Worm (Caenorhabditis elegans): ENCODE results near the gene srh-27.
A peak's percentile ranks its signal among the peaks of the same experiment; 100 is the strongest.

srh-27 gene

ce11 chrII:12452754-12453352 lies 4.5 kb downstream of the srh-27 start, which contains the start of the genes sre-35 and sre-33:
Gene sre-35 (minus strand): TSS chrII:12452854.
Gene sre-33 (plus strand): TSS chrII:12453302.
- TF ChIP-seq pha-4 (tag; optimal IDR thresholded peaks at IDR 0.05) (no peak), elt-3 (tag; optimal IDR thresholded peaks at IDR 0.05) (no peak)

- TF ChIP-seq lin-15B (tag; optimal IDR thresholded peaks at IDR 0.05) (no peak), elt-2 (tag; optimal IDR thresholded peaks at IDR 0.05) (no peak), lin-39 (tag; optimal IDR thresholded peaks at IDR 0.05) (no peak), elt-1 (tag; optimal IDR thresholded peaks at IDR 0.05) (no peak), ZK546.5 (tag; optimal IDR thresholded peaks at IDR 0.05) (no peak), nhr-76 (tag; optimal IDR thresholded peaks at IDR 0.05) (no peak), nhr-25 (tag; optimal IDR thresholded peaks at IDR 0.05) (no peak), unc-39 (tag; optimal IDR thresholded peaks at IDR 0.05) (no peak), zag-1 (tag; optimal IDR thresholded peaks at IDR 0.05) (no peak), egl-27 (tag; optimal IDR thresholded peaks at IDR 0.05) (no peak), R02D3.7 (tag; optimal IDR thresholded peaks at IDR 0.05) (no peak), ceh-82 (tag; optimal IDR thresholded peaks at IDR 0.05) (no peak)
Observed at ce11 chrII:12456633-12457032, 8.3 kb downstream of the srh-27 start, which contains the start of gene sre-32. Gene sre-32 (minus strand): TSS chrII:12456733.

- TF ChIP-seq elt-2 (tag; optimal IDR thresholded peaks at IDR 0.05) (no peak), fos-1 (tag; optimal IDR thresholded peaks at IDR 0.05) (no peak), lsy-12 (tag; optimal IDR thresholded peaks at IDR 0.05) (no peak), nfya-1 (tag; optimal IDR thresholded peaks at IDR 0.05; ENCODE audit: insufficient read depth) (no peak), egl-5 (tag; optimal IDR thresholded peaks at IDR 0.05) (no peak), nhr-76 (tag; optimal IDR thresholded peaks at IDR 0.05) (no peak), R02D3.7 (tag; optimal IDR thresholded peaks at IDR 0.05) (no peak)
Observed at ce11 chrII:12457275-12457674, 8.9 kb downstream of the srh-27 start, which contains the start of gene sre-38. Gene sre-38 (plus strand): TSS chrII:12457575.

ce11 chrII:12459422-12459821 lies 11.1 kb downstream of the srh-27 start, which contains the start of gene tag-281:
Gene tag-281 (plus strand): TSS chrII:12459761.
- TF ChIP-seq nhr-76 (tag; optimal IDR thresholded peaks at IDR 0.05): no peak
- peak; percentile 92 for TF ChIP-seq lin-15B (tag; optimal IDR thresholded peaks at IDR 0.05)
- TF ChIP-seq lsy-12 (tag; optimal IDR thresholded peaks at IDR 0.05): no peak
- peak; percentile 52 for TF ChIP-seq ceh-28 (tag; optimal IDR thresholded peaks at IDR 0.05)
- TF ChIP-seq elt-3 (tag; optimal IDR thresholded peaks at IDR 0.05): no peak
- peak; percentile 44 for TF ChIP-seq ceh-82 (tag; optimal IDR thresholded peaks at IDR 0.05)
- no peak for TF ChIP-seq mml-1 (tag; optimal IDR thresholded peaks at IDR 0.05)
- no peak for TF ChIP-seq fkh-2 (tag; optimal IDR thresholded peaks at IDR 0.05)
- no peak for TF ChIP-seq nhr-237 (tag; optimal IDR thresholded peaks at IDR 0.05)
- no peak for TF ChIP-seq aly-2 (tag; optimal IDR thresholded peaks at IDR 0.05)
- TF ChIP-seq elt-1 (tag; optimal IDR thresholded peaks at IDR 0.05): no peak
- TF ChIP-seq fkh-10 (GFP tag; optimal IDR thresholded peaks at IDR 0.05): peak; percentile 33
- TF ChIP-seq ztf-4 (tag; optimal IDR thresholded peaks at IDR 0.05): no peak
- no peak for TF ChIP-seq ceh-16 (tag; optimal IDR thresholded peaks at IDR 0.05)
- no peak for TF ChIP-seq ceh-9 (tag; optimal IDR thresholded peaks at IDR 0.05)
- TF ChIP-seq nhr-23 (tag; optimal IDR thresholded peaks at IDR 0.05): peak; percentile 91
- peak; percentile 52 for TF ChIP-seq jun-1 (tag; optimal IDR thresholded peaks at IDR 0.05)
- no peak for TF ChIP-seq nhr-67 (tag; optimal IDR thresholded peaks at IDR 0.05)
- TF ChIP-seq snpc-4 (tag; optimal IDR thresholded peaks at IDR 0.05): peak; percentile 69
- TF ChIP-seq skn-1 (tag; optimal IDR thresholded peaks at IDR 0.05): peak; percentile 52
- TF ChIP-seq R02D3.7 (tag; optimal IDR thresholded peaks at IDR 0.05): peak; percentile 72
- TF ChIP-seq nhr-11 (tag; optimal IDR thresholded peaks at IDR 0.05): no peak
- TF ChIP-seq nhr-43 (tag; optimal IDR thresholded peaks at IDR 0.05; ENCODE audit: poor library complexity, severe bottlenecking): no peak
- TF ChIP-seq tbx-2 (tag; optimal IDR thresholded peaks at IDR 0.05): peak; percentile 6
- peak; percentile 49 for TF ChIP-seq lin-39 (tag; optimal IDR thresholded peaks at IDR 0.05)
- no peak for TF ChIP-seq nhr-25 (tag; optimal IDR thresholded peaks at IDR 0.05)
- no peak for TF ChIP-seq mdl-1 (tag; optimal IDR thresholded peaks at IDR 0.05)
- no peak for TF ChIP-seq ztf-11 (tag; optimal IDR thresholded peaks at IDR 0.05)
- no peak for TF ChIP-seq nhr-12 (tag; optimal IDR thresholded peaks at IDR 0.05)
- TF ChIP-seq unc-62 (GFP tag; optimal IDR thresholded peaks at IDR 0.05): no peak
- TF ChIP-seq hmg-11 (tag; optimal IDR thresholded peaks at IDR 0.05): peak; percentile 22
- peak; percentile 90 for TF ChIP-seq nfya-1 (tag; optimal IDR thresholded peaks at IDR 0.05; ENCODE audit: insufficient read depth)
- no peak for TF ChIP-seq egl-27 (tag; optimal IDR thresholded peaks at IDR 0.05)
- TF ChIP-seq zag-1 (tag; optimal IDR thresholded peaks at IDR 0.05): no peak
- no peak for TF ChIP-seq sea-2 (GFP tag; optimal IDR thresholded peaks at IDR 0.05)
- TF ChIP-seq elt-2 (tag; optimal IDR thresholded peaks at IDR 0.05): no peak
- no peak for TF ChIP-seq eor-1 (tag; optimal IDR thresholded peaks at IDR 0.05)
- peak; percentile 53 for TF ChIP-seq pqm-1 (tag; optimal IDR thresholded peaks at IDR 0.05)
- TF ChIP-seq nhr-77 (tag; optimal IDR thresholded peaks at IDR 0.05): no peak
- no peak for TF ChIP-seq ama-1 (optimal IDR thresholded peaks at IDR 0.05)
- TF ChIP-seq fos-1 (tag; optimal IDR thresholded peaks at IDR 0.05): no peak
